Fruit fly (Drosophila melanogaster): ENCODE measurements around the gene Atg16.

Atg16 gene

dm6 chr3R:29835710-29836049 lies 779 bp upstream of the Atg16 start, which contains the start of gene Prtl99C:
Gene Prtl99C (plus strand): TSS chr3R:29835950.
- TF ChIP-seq usp (GFP tag; optimal IDR thresholded peaks at IDR 0.05) = no peak
- TF ChIP-seq CG9817 (tag; optimal IDR thresholded peaks at IDR 0.05) = no peak
- no peak for TF ChIP-seq kay (GFP tag; optimal IDR thresholded peaks at IDR 0.05)
- no peak for TF ChIP-seq stwl (tag; optimal IDR thresholded peaks at IDR 0.05)

dm6 chr3R:29830925-29831324 lies 4.0 kb downstream of the Atg16 start:
- peak; percentile 29 for TF ChIP-seq CG17186 (GFP tag; optimal IDR thresholded peaks at IDR 0.05)
- peak; percentile 69 for TF ChIP-seq Xrp1 (GFP tag; IDR thresholded peaks at IDR 0.05)
- TF ChIP-seq ATbp (GFP tag; optimal IDR thresholded peaks at IDR 0.05) = peak; percentile 62
- TF ChIP-seq bigmax (GFP tag; optimal IDR thresholded peaks at IDR 0.05) = peak; percentile 31
- no peak for TF ChIP-seq Xbp1 (GFP tag; optimal IDR thresholded peaks at IDR 0.05)
- TF ChIP-seq CG10543 (GFP tag; optimal IDR thresholded peaks at IDR 0.05) = peak; percentile 18
- TF ChIP-seq CG10267 (tag; optimal IDR thresholded peaks at IDR 0.05) = peak; percentile 48
- peak; percentile 13 for TF ChIP-seq gcm (GFP tag; optimal IDR thresholded peaks at IDR 0.05)
- TF ChIP-seq CG12299 (tag; optimal IDR thresholded peaks at IDR 0.05) = peak; percentile 14
- TF ChIP-seq fd102C (GFP tag; optimal IDR thresholded peaks at IDR 0.05) = peak; percentile 94
- TF ChIP-seq Sry-β (GFP tag; optimal IDR thresholded peaks at IDR 0.05) = peak; percentile 54
- peak in 1 of 3 experiments; percentile 29 for TF ChIP-seq Stat92E (GFP tag; optimal IDR thresholded peaks at IDR 0.05)
- peak; percentile 84 for TF ChIP-seq sens (GFP tag)
- TF ChIP-seq CG6689 (GFP tag; IDR thresholded peaks at IDR 0.05) = no peak
- TF ChIP-seq CG9932 (GFP tag; IDR thresholded peaks at IDR 0.05) = no peak
- TF ChIP-seq CG43689 (GFP tag; IDR thresholded peaks at IDR 0.05) = no peak
- peak; percentile 43 for TF ChIP-seq HHEX (GFP tag; optimal IDR thresholded peaks at IDR 0.05)
- no peak for TF ChIP-seq CHES-1-like (GFP tag; optimal IDR thresholded peaks at IDR 0.05)
- TF ChIP-seq HmgD (GFP tag; optimal IDR thresholded peaks at IDR 0.05) = no peak
- no peak for TF ChIP-seq phol (tag; optimal IDR thresholded peaks at IDR 0.05)
- peak; percentile 40 for TF ChIP-seq CG12104 (GFP tag; optimal IDR thresholded peaks at IDR 0.05)
- TF ChIP-seq salm (tag; optimal IDR thresholded peaks at IDR 0.05) = no peak
- TF ChIP-seq fd64A (GFP tag; optimal IDR thresholded peaks at IDR 0.05) = peak; percentile 87
- TF ChIP-seq pfk (GFP tag; optimal IDR thresholded peaks at IDR 0.05) = peak; percentile 46
- peak; percentile 16 for TF ChIP-seq Side (GFP tag; optimal IDR thresholded peaks at IDR 0.05)
- peak; percentile 56 for TF ChIP-seq ac (GFP tag; optimal IDR thresholded peaks at IDR 0.05)
- peak; percentile 21 for TF ChIP-seq kah (GFP tag; optimal IDR thresholded peaks at IDR 0.05)
- no peak for TF ChIP-seq br (optimal IDR thresholded peaks at IDR 0.05)
- TF ChIP-seq TFAM (GFP tag; optimal IDR thresholded peaks at IDR 0.05) = peak; percentile 50
- peak; percentile 21; the same call in 1 of the 3 replicates for TF ChIP-seq so (GFP tag; IDR thresholded peaks at IDR 0.05)
- no peak for TF ChIP-seq CG30431 (GFP tag; optimal IDR thresholded peaks at IDR 0.05)
- TF ChIP-seq CG4328 (GFP tag; optimal IDR thresholded peaks at IDR 0.05) = peak; percentile 33
- TF ChIP-seq CG6813 (GFP tag; optimal IDR thresholded peaks at IDR 0.05) = peak; percentile 90
- peak; percentile 18 for TF ChIP-seq dmrt11E (tag; optimal IDR thresholded peaks at IDR 0.05)
- TF ChIP-seq Meics (GFP tag; optimal IDR thresholded peaks at IDR 0.05) = peak; percentile 19
- no peak for TF ChIP-seq tio (GFP tag; optimal IDR thresholded peaks at IDR 0.05)
- TF ChIP-seq CG11696 (GFP tag; IDR thresholded peaks at IDR 0.05) = no peak
- TF ChIP-seq CG8924 (tag; optimal IDR thresholded peaks at IDR 0.05) = peak; percentile 63
- TF ChIP-seq CG9727 (GFP tag; optimal IDR thresholded peaks at IDR 0.05) = peak; percentile 79
- no peak for TF ChIP-seq NC2α (GFP tag; optimal IDR thresholded peaks at IDR 0.05)
- TF ChIP-seq BtbVII (GFP tag; optimal IDR thresholded peaks at IDR 0.05) = peak; percentile 45
- no peak for TF ChIP-seq ewg (GFP tag; optimal IDR thresholded peaks at IDR 0.05)
- peak; percentile 56 for TF ChIP-seq trem (tag; optimal IDR thresholded peaks at IDR 0.05)
- TF ChIP-seq CG4282 (GFP tag; optimal IDR thresholded peaks at IDR 0.05) = no peak
- TF ChIP-seq Dll (GFP tag; IDR thresholded peaks at IDR 0.05; ENCODE audit: partially characterized antibody) = no peak
- TF ChIP-seq CG8478 (optimal IDR thresholded peaks at IDR 0.05) = no peak

Data from whole organism, embryonic.